Fruit fly (Drosophila melanogaster): Measurements from ENCODE around the gene loco.
A peak's percentile ranks its signal among the peaks of the same experiment; 100 is the strongest.

The loco gene

DNA sequence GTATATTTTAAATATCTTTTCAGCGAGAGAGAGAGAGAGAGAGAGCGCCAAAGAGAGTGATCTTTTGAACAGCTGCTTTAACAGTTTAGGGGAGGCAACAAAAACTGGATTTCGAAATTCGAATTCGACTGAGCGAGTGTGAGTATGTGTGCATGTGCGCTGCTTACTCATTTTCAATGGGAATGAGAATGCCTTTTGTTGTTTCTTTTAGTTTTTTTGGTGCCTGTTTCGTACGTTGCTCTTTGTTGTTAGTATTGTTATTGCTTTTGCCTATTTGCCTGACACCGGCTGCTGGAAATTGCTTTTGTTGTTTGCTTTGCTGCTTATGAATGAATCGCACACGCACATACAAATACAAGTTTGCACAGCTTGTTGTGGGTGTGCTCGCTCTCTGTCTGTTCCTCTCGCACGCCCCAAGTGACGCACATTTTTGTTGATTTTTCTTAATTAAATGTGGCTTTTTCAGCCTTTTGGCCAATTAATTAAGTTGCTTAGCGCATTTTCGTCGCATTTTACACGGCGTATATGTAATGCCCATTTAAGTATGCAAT is 12.3 kb downstream of the loco start (continued):
- TF ChIP-seq Chrac-16 (GFP tag; optimal IDR thresholded peaks at IDR 0.05) (no peak), E2f2 (GFP tag; IDR thresholded peaks at IDR 0.05) (peak; percentile 27; the same call in 1 of the 2 replicates), CG1024 (GFP tag; IDR thresholded peaks at IDR 0.05) (0 out of 2 replicates have a peak, but pooled peaks have one; percentile 15), Dll (GFP tag; IDR thresholded peaks at IDR 0.05; ENCODE audit: partially characterized antibody) (0 out of 4 replicates have a peak, but pooled peaks have one; percentile 16), rib (GFP tag; IDR thresholded peaks at IDR 0.05) (peak; percentile 21; the same call in 1 of the 2 replicates), mld (GFP tag; IDR thresholded peaks at IDR 0.05; ENCODE audit: partially characterized antibody) (no peak), CG2712 (tag; optimal IDR thresholded peaks at IDR 0.05) (peak; percentile 37), CG4707 (GFP tag; optimal IDR thresholded peaks at IDR 0.05) (peak; percentile 50), phol (tag; optimal IDR thresholded peaks at IDR 0.05) (no peak), GATAe (GFP tag; conservative IDR thresholded peaks at IDR 0.05) (no peak), tin (GFP tag; optimal IDR thresholded peaks at IDR 0.05) (no peak), tap (tag; optimal IDR thresholded peaks at IDR 0.05) (no peak), psq (GFP tag; optimal IDR thresholded peaks at IDR 0.05) (peak; percentile 67), sob (GFP tag; IDR thresholded peaks at IDR 0.05) (peak; percentile 42; the same call in 1 of the 2 replicates), CG31365 (tag; optimal IDR thresholded peaks at IDR 0.05) (peak; percentile 62), schlank (tag; optimal IDR thresholded peaks at IDR 0.05) (peak; percentile 63), Hr3 (GFP tag; optimal IDR thresholded peaks at IDR 0.05) (no peak), CHES-1-like (GFP tag; optimal IDR thresholded peaks at IDR 0.05) (peak; percentile 79), pb (GFP tag; optimal IDR thresholded peaks at IDR 0.05) (peak; percentile 13), CG4328 (GFP tag; optimal IDR thresholded peaks at IDR 0.05) (peak; percentile 40), CG2202 (tag; optimal IDR thresholded peaks at IDR 0.05) (no peak), CG11504 (tag; optimal IDR thresholded peaks at IDR 0.05) (peak; percentile 25), CG12659 (GFP tag; optimal IDR thresholded peaks at IDR 0.05) (peak; percentile 27), CG17612 (GFP tag; IDR thresholded peaks at IDR 0.05) (no peak), bab2 (GFP tag; optimal IDR thresholded peaks at IDR 0.05) (peak; percentile 54), CG12219 (GFP tag; optimal IDR thresholded peaks at IDR 0.05) (peak; percentile 33), lov (optimal IDR thresholded peaks at IDR 0.05) (no peak), lov (GFP tag; IDR thresholded peaks at IDR 0.05) (no peak), CG7745 (tag; optimal IDR thresholded peaks at IDR 0.05) (peak; percentile 86), CG9932 (GFP tag; IDR thresholded peaks at IDR 0.05) (no peak), CG4424 (GFP tag; optimal IDR thresholded peaks at IDR 0.05) (peak; percentile 1), slou (GFP tag; optimal IDR thresholded peaks at IDR 0.05) (no peak), CG4404 (GFP tag; IDR thresholded peaks at IDR 0.05) (no peak), vvl (GFP tag; IDR thresholded peaks at IDR 0.05) (peak; percentile 43; the same call in 1 of the 2 replicates), CG4854 (GFP tag; optimal IDR thresholded peaks at IDR 0.05) (peak; percentile 30), Aef1 (GFP tag; IDR thresholded peaks at IDR 0.05) (peak; percentile 66), ind (GFP tag; optimal IDR thresholded peaks at IDR 0.05) (no peak), dati (GFP tag; IDR thresholded peaks at IDR 0.05) (no peak), abd-A (tag; optimal IDR thresholded peaks at IDR 0.05) (peak; percentile 73), fd3F (GFP tag; optimal IDR thresholded peaks at IDR 0.05) (peak; percentile 25), Antp (GFP tag; optimal IDR thresholded peaks at IDR 0.05) (no peak), pzg (GFP tag; optimal IDR thresholded peaks at IDR 0.05) (no peak), Sry-β (GFP tag; optimal IDR thresholded peaks at IDR 0.05) (no peak), caup (GFP tag; optimal IDR thresholded peaks at IDR 0.05; ENCODE audit: severe bottlenecking) (peak; percentile 80), cwo (GFP tag; optimal IDR thresholded peaks at IDR 0.05) (peak; percentile 67), HLH3B (GFP tag; IDR thresholded peaks at IDR 0.05) (peak; percentile 39; the same call in 1 of the 2 replicates), CG9876 (GFP tag; optimal IDR thresholded peaks at IDR 0.05) (no peak), CG9215 (GFP tag; IDR thresholded peaks at IDR 0.05) (no peak), da (GFP tag; optimal IDR thresholded peaks at IDR 0.05) (peak; percentile 65), dm (GFP tag; optimal IDR thresholded peaks at IDR 0.05) (no peak)
